Fruit fly (Drosophila melanogaster) whole organism, prepupa: Measurements from ENCODE around the gene CG17959.

Source experiments
- CG11294 ChIP-seq: fragments of 200-800 bp; sonication (Bioruptor generic); IDR thresholded peaks from 2 replicates; pipeline ENCODE4 v1.3.6; 2022; ENCODE audit warnings: missing biosample characterization, missing genetic modification characterization
- CG11762 ChIP-seq: fragments of 200-800 bp; sonication (Bioruptor generic); optimal IDR thresholded peaks from 3 replicates; lab custom pipeline; 2016; ENCODE audit warnings: missing biosample characterization, missing genetic modification characterization; ENCODE audit not compliant: insufficient read depth
- CG3032 ChIP-seq: fragments of 200-800 bp; optimal IDR thresholded peaks from 2 replicates; lab custom pipeline; 2019; ENCODE audit warnings: missing biosample characterization, mild to moderate bottlenecking, missing genetic modification characterization, moderate library complexity
- CG32006 ChIP-seq: fragments of 200-800 bp; sonication (Bioruptor generic); optimal IDR thresholded peaks from 3 replicates; lab custom pipeline; 2017; ENCODE audit warnings: missing biosample characterization, mild to moderate bottlenecking, missing genetic modification characterization
- CG34406 ChIP-seq: fragments of 200-800 bp; sonication (Bioruptor generic); optimal IDR thresholded peaks from 3 replicates; lab custom pipeline; 2016; ENCODE audit warnings: missing biosample characterization, missing genetic modification characterization
- CG3919 ChIP-seq: fragments of 200-800 bp; sonication (Bioruptor generic); optimal IDR thresholded peaks from 3 replicates; lab custom pipeline; 2016; ENCODE audit warnings: missing biosample characterization, missing genetic modification characterization
- CG4318 ChIP-seq: fragments of 200-800 bp; sonication (Bioruptor generic); optimal IDR thresholded peaks from 3 replicates; lab custom pipeline; 2017; ENCODE audit warnings: missing biosample characterization, mild to moderate bottlenecking, missing genetic modification characterization
- CG6163 ChIP-seq: fragments of 200-800 bp; sonication (Bioruptor generic); IDR thresholded peaks from 3 replicates; pipeline ENCODE4 v1.3.6; 2022; ENCODE audit warnings: missing biosample characterization, missing genetic modification characterization
- CG6808 ChIP-seq: fragments of 200-800 bp; sonication (Bioruptor generic); optimal IDR thresholded peaks from 3 replicates; lab custom pipeline; 2017; ENCODE audit warnings: missing biosample characterization, missing genetic modification characterization, mild to moderate bottlenecking, moderate library complexity, missing genetic modification reagents
- CG6854 ChIP-seq: fragments of 200-800 bp; sonication (Bioruptor generic); optimal IDR thresholded peaks from 2 replicates; lab custom pipeline; 2017; ENCODE audit warnings: missing biosample characterization, mild to moderate bottlenecking, missing genetic modification characterization
- CG8319 ChIP-seq: fragments of 200-800 bp; sonication (Bioruptor generic); optimal IDR thresholded peaks from 3 replicates; lab custom pipeline; 2016; ENCODE audit warnings: missing biosample characterization, missing genetic modification characterization
- CG8632 ChIP-seq: fragments of 200-800 bp; sonication (Bioruptor generic); optimal IDR thresholded peaks from 3 replicates; lab custom pipeline; 2016; ENCODE audit warnings: missing biosample characterization, missing genetic modification characterization
- CG9139 ChIP-seq: fragments of 200-800 bp; sonication (Bioruptor generic); optimal IDR thresholded peaks from 3 replicates; lab custom pipeline; 2017; ENCODE audit warnings: missing biosample characterization, mild to moderate bottlenecking, missing genetic modification characterization
- Eip75B ChIP-seq: fragments of 200-800 bp; sonication (Bioruptor generic); optimal IDR thresholded peaks from 3 replicates; lab custom pipeline; 2016; ENCODE audit warnings: missing biosample characterization, missing genetic modification characterization
- Eip78C ChIP-seq: fragments of 200-800 bp; sonication (Bioruptor generic); peaks from one replicate; lab custom pipeline; 2016; ENCODE audit warnings: missing biosample characterization, missing genetic modification characterization
- Ets96B ChIP-seq: fragments of 200-800 bp; optimal IDR thresholded peaks from 2 replicates; lab custom pipeline; 2019; ENCODE audit warnings: missing biosample characterization, mild to moderate bottlenecking, missing genetic modification characterization, moderate library complexity
- Gug ChIP-seq: fragments of 200-800 bp; sonication (Bioruptor generic); IDR thresholded peaks from 2 replicates; pipeline ENCODE4 v1.3.6; 2022; ENCODE audit warnings: missing biosample characterization, missing genetic modification characterization
- Hr38 ChIP-seq: sonication (Bioruptor generic); optimal IDR thresholded peaks from 2 replicates; lab custom pipeline; 2016; ENCODE audit warnings: missing biosample characterization, missing genetic modification characterization
- Hr39 ChIP-seq: fragments of 200-800 bp; sonication (Bioruptor generic); optimal IDR thresholded peaks from 2 replicates; lab custom pipeline; 2016; ENCODE audit warnings: missing biosample characterization, missing genetic modification characterization
- Lpt ChIP-seq: fragments of 200-800 bp; sonication (Bioruptor generic); optimal IDR thresholded peaks from 3 replicates; lab custom pipeline; 2016; ENCODE audit warnings: missing biosample characterization, missing genetic modification characterization
- Met ChIP-seq: fragments of 200-800 bp; sonication (Bioruptor generic); optimal IDR thresholded peaks from 3 replicates; lab custom pipeline; 2016; ENCODE audit warnings: missing biosample characterization, missing genetic modification characterization
- OdsH ChIP-seq: fragments of 200-800 bp; sonication (Bioruptor generic); optimal IDR thresholded peaks from 3 replicates; lab custom pipeline; 2016; ENCODE audit warnings: missing biosample characterization, missing genetic modification characterization
- Smox ChIP-seq: fragments of 200-800 bp; sonication (Bioruptor generic); optimal IDR thresholded peaks from 3 replicates; lab custom pipeline; 2016; ENCODE audit warnings: missing biosample characterization, missing genetic modification characterization
- Sox102F ChIP-seq: fragments of 200-800 bp; sonication (Bioruptor generic); optimal IDR thresholded peaks from 2 replicates; lab custom pipeline; 2016; ENCODE audit warnings: missing biosample characterization, mild to moderate bottlenecking, missing genetic modification characterization
- Sox14 ChIP-seq: fragments of 200-800 bp; sonication (Bioruptor generic); optimal IDR thresholded peaks from 3 replicates; lab custom pipeline; 2016; ENCODE audit warnings: missing biosample characterization, missing genetic modification characterization
- Sox15 ChIP-seq: fragments of 200-800 bp; sonication (Bioruptor generic); optimal IDR thresholded peaks from 3 replicates; lab custom pipeline; 2016; ENCODE audit warnings: missing biosample characterization, missing genetic modification characterization
- achi ChIP-seq: fragments of 200-800 bp; sonication (Bioruptor generic); optimal IDR thresholded peaks from 3 replicates; lab custom pipeline; 2016; ENCODE audit warnings: missing biosample characterization, missing genetic modification characterization
- cyc ChIP-seq: fragments of 200-800 bp; sonication (Bioruptor generic); optimal IDR thresholded peaks from 3 replicates; lab custom pipeline; 2016; ENCODE audit warnings: missing biosample characterization, missing genetic modification characterization
- dac ChIP-seq: fragments of 200-800 bp; sonication (Bioruptor generic); optimal IDR thresholded peaks from 2 replicates; lab custom pipeline; 2017; ENCODE audit warnings: missing biosample characterization, mild to moderate bottlenecking, missing genetic modification characterization
- dsx ChIP-seq: fragments of 200-800 bp; optimal IDR thresholded peaks from 3 replicates; lab custom pipeline; 2019; ENCODE audit warnings: missing biosample characterization, mild to moderate bottlenecking, missing genetic modification characterization, moderate library complexity; ENCODE audit not compliant: poor library complexity, severe bottlenecking
- eg ChIP-seq: fragments of 200-800 bp; sonication (Bioruptor generic); IDR thresholded peaks from 3 replicates; pipeline ENCODE4 v1.3.6; 2022; ENCODE audit warnings: missing biosample characterization, missing genetic modification characterization
- esn ChIP-seq: fragments of 200-800 bp; sonication (Bioruptor generic); optimal IDR thresholded peaks from 2 replicates; lab custom pipeline; 2016; ENCODE audit warnings: missing biosample characterization, mild to moderate bottlenecking, missing genetic modification characterization, moderate library complexity
- fd59A ChIP-seq: fragments of 200-800 bp; sonication (Bioruptor generic); optimal IDR thresholded peaks from 2 replicates; lab custom pipeline; 2017; ENCODE audit warnings: missing biosample characterization, mild to moderate bottlenecking, missing genetic modification characterization, missing genetic modification reagents
- fkh ChIP-seq: fragments of 200-800 bp; sonication (Bioruptor generic); optimal IDR thresholded peaks from 3 replicates; lab custom pipeline; 2017; ENCODE audit warnings: missing biosample characterization, mild to moderate bottlenecking, missing genetic modification characterization, moderate library complexity
- lz ChIP-seq: fragments of 200-800 bp; sonication (Bioruptor generic); optimal IDR thresholded peaks from 3 replicates; lab custom pipeline; 2016; ENCODE audit warnings: missing biosample characterization, missing genetic modification characterization
- pdm3 ChIP-seq: fragments of 200-800 bp; sonication (Bioruptor generic); optimal IDR thresholded peaks from 3 replicates; lab custom pipeline; 2016; ENCODE audit warnings: missing biosample characterization, missing genetic modification characterization
- salr ChIP-seq, 2 experiments: fragments of 200-800 bp; sonication (Bioruptor generic); optimal IDR thresholded peaks; 3 replicates each; lab custom pipeline; 2016 to 2018; ENCODE audit warnings: missing biosample characterization in 2 of 2, missing genetic modification characterization in 2 of 2, mild to moderate bottlenecking in 1 of 2
- spab ChIP-seq: fragments of 200-800 bp; sonication (Bioruptor generic); optimal IDR thresholded peaks from 2 replicates; lab custom pipeline; 2017; ENCODE audit warnings: missing biosample characterization, mild to moderate bottlenecking, missing genetic modification characterization, missing genetic modification reagents
- ss ChIP-seq, 2 experiments: fragments of 200-800 bp; sonication (Bioruptor generic); optimal IDR thresholded peaks; 2 replicates in 1 of 2; 3 replicates in 1 of 2; lab custom pipeline; 2017 to 2018; ENCODE audit warnings: mild to moderate bottlenecking in 2 of 2, missing biosample characterization in 2 of 2, missing genetic modification characterization in 2 of 2, moderate library complexity in 1 of 2
- svp ChIP-seq: fragments of 200-800 bp; sonication (Bioruptor generic); peaks from one replicate; lab custom pipeline; 2016; ENCODE audit warnings: missing biosample characterization, missing genetic modification characterization
- topi ChIP-seq: fragments of 200-800 bp; sonication (Bioruptor generic); optimal IDR thresholded peaks from 3 replicates; lab custom pipeline; 2016; ENCODE audit warnings: missing biosample characterization, missing genetic modification characterization

The CG17959 gene

dm6 chrX:2956641-2957040, 9.7 kb downstream of the CG17959 start:
- no peak for TF ChIP-seq CG6163 (GFP tag; lab: Robert Waterston, UW)
- peak; percentile 8 for TF ChIP-seq Eip75B (GFP tag; lab: Kevin White, UChicago)
- TF ChIP-seq CG8319 = no peak
- TF ChIP-seq CG32006 (GFP tag; lab: Kevin White, UChicago) = no peak
- no peak for TF ChIP-seq Lpt (GFP tag; lab: Kevin White, UChicago)
- no peak for TF ChIP-seq CG11762 (GFP tag; lab: Kevin White, UChicago)
- no peak for TF ChIP-seq Sox14 (GFP tag; lab: Kevin White, UChicago)
- no peak for TF ChIP-seq CG11294 (GFP tag; lab: Robert Waterston, UW)
- TF ChIP-seq Met (GFP tag; lab: Kevin White, UChicago) = peak; percentile 17
- no peak for TF ChIP-seq CG6854 (GFP tag; lab: Kevin White, UChicago)
- TF ChIP-seq svp (GFP tag; lab: Kevin White, UChicago) = peak; percentile 38
- no peak for TF ChIP-seq dsx (GFP tag; lab: Kevin White, UChicago)
- TF ChIP-seq Sox15 (GFP tag; lab: Kevin White, UChicago) = no peak
- no peak for TF ChIP-seq CG9139 (GFP tag; lab: Kevin White, UChicago)
- no peak for TF ChIP-seq lz
- peak; percentile 3 for TF ChIP-seq esn
- TF ChIP-seq CG3919 = peak; percentile 11
- TF ChIP-seq Eip78C (GFP tag; lab: Kevin White, UChicago) = peak; percentile 54

DNA sequence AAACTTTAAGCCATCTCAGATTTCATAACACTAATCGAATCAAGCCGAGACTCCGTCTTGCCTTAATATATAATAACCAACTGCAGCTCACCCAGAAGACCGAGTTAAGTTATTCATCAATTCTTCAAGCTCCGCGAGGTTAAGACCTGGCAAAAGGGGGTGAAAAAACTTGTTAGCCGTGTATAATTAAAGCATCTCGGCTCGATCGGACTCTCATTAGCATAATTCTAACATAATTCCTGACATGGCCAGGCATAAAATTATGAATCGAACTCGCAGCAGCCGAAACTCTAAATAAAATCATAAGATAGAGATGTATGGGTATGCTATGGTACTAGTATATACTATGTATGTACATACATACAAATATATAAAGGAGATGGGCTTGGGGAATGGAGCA, 16.3 kb downstream of the CG17959 start:
- no peak for TF ChIP-seq ss (GFP tag; optimal IDR thresholded peaks at IDR 0.05; lab: Kevin White, UChicago)
- no peak for TF ChIP-seq CG34406 (GFP tag; lab: Kevin White, UChicago)
- TF ChIP-seq Hr39 (GFP tag; lab: Kevin White, UChicago) = no peak
- TF ChIP-seq CG6163 (GFP tag; lab: Robert Waterston, UW) = no peak
- no peak for TF ChIP-seq OdsH (GFP tag; lab: Kevin White, UChicago)
- no peak for TF ChIP-seq CG3032 (tag; lab: Kevin White, UChicago)
- TF ChIP-seq topi (GFP tag; lab: Kevin White, UChicago) = no peak
- no peak for TF ChIP-seq CG8319
- no peak for TF ChIP-seq Hr38 (GFP tag; lab: Kevin White, UChicago)
- TF ChIP-seq fkh (GFP tag; lab: Kevin White, UChicago) = no peak
- TF ChIP-seq CG11762 (GFP tag; lab: Kevin White, UChicago) = no peak
- no peak for TF ChIP-seq CG4318
- TF ChIP-seq CG32006 (GFP tag; lab: Kevin White, UChicago) = no peak
- TF ChIP-seq CG9139 (GFP tag; lab: Kevin White, UChicago) = no peak
- TF ChIP-seq Sox102F (GFP tag; lab: Kevin White, UChicago) = no peak
- no peak for TF ChIP-seq cyc
- TF ChIP-seq dsx (GFP tag; lab: Kevin White, UChicago) = no peak
- no peak for TF ChIP-seq dac (GFP tag; lab: Kevin White, UChicago)
- no peak for TF ChIP-seq pdm3
- TF ChIP-seq Smox (GFP tag; lab: Kevin White, UChicago) = no peak

DNA sequence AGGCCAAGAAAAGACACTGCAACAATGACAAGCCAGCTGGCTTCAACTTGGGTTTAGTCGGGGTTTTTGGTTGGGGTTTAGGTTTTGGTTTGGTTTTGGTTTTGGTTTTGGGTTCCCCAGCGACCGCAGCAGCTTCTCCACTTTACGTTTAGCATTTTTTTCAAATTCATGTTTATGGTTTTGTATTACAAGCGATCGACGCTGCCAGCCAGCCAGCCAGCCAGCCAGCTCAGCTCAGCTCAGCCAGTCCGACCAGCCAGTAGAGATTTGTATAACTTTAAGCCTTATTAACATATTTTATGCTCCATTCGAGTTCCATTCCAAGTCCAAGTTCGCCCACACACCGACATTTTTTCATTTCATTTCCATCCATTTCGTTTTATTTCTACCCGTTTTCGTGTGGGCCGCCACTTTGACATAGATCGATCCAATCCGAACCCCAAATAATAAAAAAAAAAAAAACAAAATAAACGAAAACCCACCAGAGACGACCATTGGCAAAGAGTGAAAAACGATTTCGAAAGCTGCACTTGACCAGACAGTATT, 17.0 kb downstream of the CG17959 start:
- TF ChIP-seq Gug = no peak
- TF ChIP-seq CG6808 (GFP tag; lab: Kevin White, UChicago) = no peak
- TF ChIP-seq Met (GFP tag; lab: Kevin White, UChicago) = no peak
- TF ChIP-seq Eip78C (GFP tag; lab: Kevin White, UChicago) = no peak
- no peak for TF ChIP-seq CG34406 (GFP tag; lab: Kevin White, UChicago)
- no peak for TF ChIP-seq fkh (GFP tag; lab: Kevin White, UChicago)
- TF ChIP-seq eg (GFP tag; lab: Robert Waterston, UW) = no peak
- no peak for TF ChIP-seq CG9139 (GFP tag; lab: Kevin White, UChicago)
- TF ChIP-seq CG8319 = no peak
- no peak for TF ChIP-seq spab (GFP tag; lab: Kevin White, UChicago)
- no peak for TF ChIP-seq ss (GFP tag; optimal IDR thresholded peaks at IDR 0.05; lab: Kevin White, UChicago)
- TF ChIP-seq CG3032 (tag; lab: Kevin White, UChicago) = no peak
- TF ChIP-seq dsx (GFP tag; lab: Kevin White, UChicago) = no peak
- no peak for TF ChIP-seq salr (GFP tag; optimal IDR thresholded peaks at IDR 0.05; lab: Kevin White, UChicago)
- no peak for TF ChIP-seq Ets96B (tag; lab: Kevin White, UChicago)
- TF ChIP-seq dac (GFP tag; lab: Kevin White, UChicago) = no peak
- no peak for TF ChIP-seq fd59A (GFP tag; lab: Kevin White, UChicago)
- TF ChIP-seq CG8632 (GFP tag; lab: Kevin White, UChicago) = no peak
- no peak for TF ChIP-seq achi (GFP tag; lab: Kevin White, UChicago)
- no peak for TF ChIP-seq CG3919
- TF ChIP-seq, all 60 proteins: peak for 0
